Fruit fly (Drosophila melanogaster) whole organism, prepupa: Measurements from ENCODE around the gene Sik2.

Experiments used
- CG10669 ChIP-seq: fragments of 200-800 bp; sonication (Bioruptor generic); optimal IDR thresholded peaks from 3 replicates; lab custom pipeline; 2018; ENCODE audit warnings: missing biosample characterization, mild to moderate bottlenecking, missing genetic modification characterization, moderate library complexity
- CG16779 ChIP-seq: fragments of 200-800 bp; sonication (Bioruptor generic); optimal IDR thresholded peaks from 3 replicates; lab custom pipeline; 2017; ENCODE audit warnings: missing biosample characterization, mild to moderate bottlenecking, missing genetic modification characterization
- CG31627 ChIP-seq: fragments of 200-800 bp; sonication (Bioruptor generic); optimal IDR thresholded peaks from 3 replicates; lab custom pipeline; 2016; ENCODE audit warnings: missing biosample characterization, missing genetic modification characterization
- CG6854 ChIP-seq: fragments of 200-800 bp; sonication (Bioruptor generic); optimal IDR thresholded peaks from 2 replicates; lab custom pipeline; 2017; ENCODE audit warnings: missing biosample characterization, mild to moderate bottlenecking, missing genetic modification characterization
- CG8119 ChIP-seq: fragments of 200-800 bp; sonication (Bioruptor generic); IDR thresholded peaks from 3 replicates; pipeline ENCODE4 v1.3.6; 2022; ENCODE audit warnings: missing biosample characterization, missing genetic modification characterization
- CG9139 ChIP-seq: fragments of 200-800 bp; sonication (Bioruptor generic); optimal IDR thresholded peaks from 3 replicates; lab custom pipeline; 2017; ENCODE audit warnings: missing biosample characterization, mild to moderate bottlenecking, missing genetic modification characterization
- Sox102F ChIP-seq: fragments of 200-800 bp; sonication (Bioruptor generic); optimal IDR thresholded peaks from 2 replicates; lab custom pipeline; 2016; ENCODE audit warnings: missing biosample characterization, mild to moderate bottlenecking, missing genetic modification characterization
- lz ChIP-seq: fragments of 200-800 bp; sonication (Bioruptor generic); optimal IDR thresholded peaks from 3 replicates; lab custom pipeline; 2016; ENCODE audit warnings: missing biosample characterization, missing genetic modification characterization
- pdm3 ChIP-seq: fragments of 200-800 bp; sonication (Bioruptor generic); optimal IDR thresholded peaks from 3 replicates; lab custom pipeline; 2016; ENCODE audit warnings: missing biosample characterization, missing genetic modification characterization
- ss ChIP-seq, 2 experiments: fragments of 200-800 bp; sonication (Bioruptor generic); optimal IDR thresholded peaks; 2 replicates in 1 of 2; 3 replicates in 1 of 2; lab custom pipeline; 2017 to 2018; ENCODE audit warnings: mild to moderate bottlenecking in 2 of 2, missing biosample characterization in 2 of 2, missing genetic modification characterization in 2 of 2, moderate library complexity in 1 of 2
- topi ChIP-seq: fragments of 200-800 bp; sonication (Bioruptor generic); optimal IDR thresholded peaks from 3 replicates; lab custom pipeline; 2016; ENCODE audit warnings: missing biosample characterization, missing genetic modification characterization

DNA sequence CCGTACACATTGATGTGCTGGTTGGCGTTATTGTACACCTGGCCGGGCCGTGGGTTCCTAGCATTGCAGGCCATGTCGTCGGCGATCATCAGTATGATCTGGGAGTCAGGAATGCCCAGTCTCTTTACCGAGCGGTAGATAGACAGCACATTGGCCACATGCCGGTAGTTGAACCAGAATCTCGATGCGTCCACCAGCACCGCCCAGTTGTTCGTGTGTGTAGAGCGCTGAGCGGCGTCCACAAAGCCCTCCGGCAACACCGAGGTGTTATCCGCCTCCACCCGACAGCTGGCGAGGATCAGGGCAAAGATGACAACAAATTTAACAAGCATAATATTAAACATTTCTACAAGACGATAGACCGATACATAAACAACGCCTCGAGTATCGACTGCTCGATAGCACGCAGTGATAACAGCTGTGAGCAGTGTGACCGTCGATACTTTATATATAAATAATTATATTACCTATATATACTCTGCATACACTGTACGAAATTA lies 52.7 kb downstream of the Sik2 start, which contains the start of gene PIG-K:
- TF ChIP-seq lz (no peak), ss (GFP tag; optimal IDR thresholded peaks at IDR 0.05; lab: Kevin White, UChicago) (no peak), pdm3 (GFP tag; lab: Kevin White, UChicago) (no peak), CG9139 (no peak), Sox102F (no peak), CG8119 (GFP tag; lab: Robert Waterston, UW) (no peak), topi (no peak), CG6854 (GFP tag; lab: Kevin White, UChicago) (no peak), CG10669 (GFP tag; lab: Kevin White, UChicago) (no peak), CG31627 (GFP tag; lab: Kevin White, UChicago) (no peak), CG16779 (tag; lab: Kevin White, UChicago) (no peak)
